Worm (Caenorhabditis elegans) whole organism, early embryonic: ENCODE measurements around the gene C32A9.1.

Experiments used
- ama-1 ChIP-seq: fragments of 150-350 bp; optimal IDR thresholded peaks from 2 replicates; lab custom pipeline; 2014
- ceh-36 ChIP-seq: sonication (generic microtip); optimal IDR thresholded peaks from 2 replicates; lab custom pipeline; 2016; ENCODE audit warnings: missing genetic modification characterization, inconsistent platforms, missing compliant biosample characterization
- flt-1 ChIP-seq: fragments of 200-800 bp; sonication (Bioruptor generic); IDR thresholded peaks from 2 replicates; pipeline ENCODE4 v1.3.6; 2022; ENCODE audit warnings: missing genetic modification characterization, missing compliant biosample characterization
- hmg-4 ChIP-seq: fragments of 200-800 bp; sonication (Bioruptor generic); optimal IDR thresholded peaks from 2 replicates; lab custom pipeline; 2018; ENCODE audit warnings: mild to moderate bottlenecking, missing genetic modification characterization, missing compliant biosample characterization
- tbx-37 ChIP-seq: fragments of 200-800 bp; sonication (Bioruptor generic); conservative IDR thresholded peaks from 2 replicates; pipeline ENCODE4 v1.3.6; 2022; ENCODE audit warnings: missing genetic modification reagents, missing genetic modification characterization, missing compliant biosample characterization

DNA sequence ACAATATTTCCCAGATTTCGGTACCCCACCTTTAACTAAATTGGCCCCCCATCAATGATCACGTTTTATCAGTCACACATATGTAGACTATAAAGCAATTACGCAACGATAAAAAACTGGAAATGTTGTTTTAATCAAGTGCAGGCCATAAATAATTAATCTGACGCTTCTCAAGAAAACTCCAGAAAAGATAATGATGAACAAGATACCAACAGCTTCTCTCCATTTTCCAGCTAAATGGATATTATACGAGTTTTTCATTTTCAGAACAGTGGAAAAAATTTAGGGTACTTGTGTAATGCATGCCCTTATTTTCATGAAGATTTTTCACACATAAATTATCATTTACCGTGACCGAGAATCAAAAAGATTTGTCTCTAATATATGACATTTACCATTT is 43.6 kb downstream of the C32A9.1 start:
- TF ChIP-seq ama-1 (no peak), ceh-36 (tag; lab: Kevin White, UChicago) (no peak), flt-1 (no peak), hmg-4 (no peak), tbx-37 (no peak)
